Fruit fly (Drosophila melanogaster) whole organism, embryonic: ENCODE measurements around the gene CG13359.

Source experiments
- CG10274 ChIP-seq: fragments of 200-800 bp; sonication (Bioruptor generic); optimal IDR thresholded peaks from 3 replicates; lab custom pipeline; 2017; ENCODE audit warnings: missing biosample characterization, mild to moderate bottlenecking, missing genetic modification characterization
- CG12942 ChIP-seq: fragments of 200-800 bp; sonication (Bioruptor generic); optimal IDR thresholded peaks from 3 replicates; lab custom pipeline; 2016; ENCODE audit warnings: missing biosample characterization, missing genetic modification characterization
- CG15073 ChIP-seq: fragments of 200-800 bp; sonication (Bioruptor generic); optimal IDR thresholded peaks from 2 replicates; lab custom pipeline; 2016; ENCODE audit warnings: missing biosample characterization, missing genetic modification characterization
- CG16779 ChIP-seq: fragments of 200-800 bp; sonication (Bioruptor generic); IDR thresholded peaks from 2 replicates; pipeline ENCODE4 v1.3.6; 2022; ENCODE audit warnings: missing biosample characterization, missing genetic modification characterization
- CG17385 ChIP-seq: fragments of 200-800 bp; sonication (Bioruptor generic); optimal IDR thresholded peaks from 3 replicates; lab custom pipeline; 2018; ENCODE audit warnings: missing biosample characterization, mild to moderate bottlenecking, missing genetic modification characterization
- CG17829 ChIP-seq: fragments of 200-800 bp; optimal IDR thresholded peaks from 2 replicates; lab custom pipeline; 2019; ENCODE audit warnings: missing biosample characterization, mild to moderate bottlenecking, missing genetic modification characterization, moderate library complexity
- CG1792 ChIP-seq: fragments of 200-800 bp; sonication (Bioruptor generic); optimal IDR thresholded peaks from 2 replicates; lab custom pipeline; 2016; ENCODE audit warnings: missing biosample characterization, missing genetic modification characterization
- CG33213 ChIP-seq: fragments of 200-800 bp; sonication (Bioruptor generic); optimal IDR thresholded peaks from 3 replicates; lab custom pipeline; 2016; ENCODE audit warnings: missing biosample characterization, missing genetic modification characterization
- CG3407 ChIP-seq: fragments of 200-800 bp; sonication (Bioruptor generic); optimal IDR thresholded peaks from 2 replicates; lab custom pipeline; 2018; ENCODE audit warnings: missing biosample characterization, mild to moderate bottlenecking, missing genetic modification characterization
- CG4282 ChIP-seq: fragments of 200-800 bp; sonication (Bioruptor generic); optimal IDR thresholded peaks from 2 replicates; lab custom pipeline; 2016; ENCODE audit warnings: missing biosample characterization, missing genetic modification characterization
- CG4404 ChIP-seq: fragments of 200-800 bp; sonication (Bioruptor generic); IDR thresholded peaks from 2 replicates; pipeline ENCODE4 v1.3.6; 2022; ENCODE audit warnings: missing biosample characterization, missing genetic modification characterization
- CG4854 ChIP-seq: fragments of 200-800 bp; sonication (Bioruptor generic); optimal IDR thresholded peaks from 2 replicates; lab custom pipeline; 2016; ENCODE audit warnings: missing biosample characterization, missing genetic modification characterization, inconsistent platforms
- CG5953 ChIP-seq: fragments of 200-800 bp; sonication (Bioruptor generic); IDR thresholded peaks from 2 replicates; pipeline ENCODE4 v1.3.6; 2022; ENCODE audit warnings: missing biosample characterization, missing genetic modification characterization
- CG6854 ChIP-seq: fragments of 200-800 bp; sonication (Bioruptor generic); optimal IDR thresholded peaks from 3 replicates; lab custom pipeline; 2017; ENCODE audit warnings: missing biosample characterization, mild to moderate bottlenecking, missing genetic modification characterization
- CG7357 ChIP-seq: fragments of 200-800 bp; sonication (Bioruptor generic); IDR thresholded peaks from 3 replicates; pipeline ENCODE4 v1.3.6; 2022; ENCODE audit warnings: missing biosample characterization, missing genetic modification characterization
- CG7963 ChIP-seq: fragments of 200-800 bp; sonication (Bioruptor generic); IDR thresholded peaks from 3 replicates; pipeline ENCODE4 v1.3.6; 2022; ENCODE audit warnings: missing biosample characterization, missing genetic modification characterization; ENCODE audit not compliant: partially characterized antibody
- CG8359 ChIP-seq: fragments of 200-800 bp; sonication (Bioruptor generic); optimal IDR thresholded peaks from 2 replicates; lab custom pipeline; 2017; ENCODE audit warnings: missing biosample characterization, mild to moderate bottlenecking, missing genetic modification characterization, borderline replicate concordance
- CG8944 ChIP-seq: fragments of 200-800 bp; sonication (Bioruptor generic); optimal IDR thresholded peaks from 3 replicates; lab custom pipeline; 2016; ENCODE audit warnings: missing biosample characterization, missing genetic modification characterization
- CG9609 ChIP-seq: fragments of 200-800 bp; sonication (Bioruptor generic); optimal IDR thresholded peaks from 3 replicates; lab custom pipeline; 2016; ENCODE audit warnings: missing biosample characterization, missing genetic modification characterization
- CG9797 ChIP-seq: fragments of 200-800 bp; sonication (Bioruptor generic); optimal IDR thresholded peaks from 3 replicates; lab custom pipeline; 2018; ENCODE audit warnings: missing biosample characterization, mild to moderate bottlenecking, missing genetic modification characterization
- CG9876 ChIP-seq: fragments of 200-800 bp; sonication (Bioruptor generic); optimal IDR thresholded peaks from 2 replicates; lab custom pipeline; 2016; ENCODE audit warnings: missing biosample characterization, missing genetic modification characterization
- D ChIP-seq, 2 experiments: fragments of 200-800 bp in 1 of 2; fragments of >200 bp in 1 of 2; sonication (Bioruptor generic) in 1 of 2; optimal IDR thresholded peaks; 2 replicates in 1 of 2; 3 replicates in 1 of 2; lab custom pipeline; 2017; ENCODE audit warnings: mild to moderate bottlenecking in 1 of 2, missing biosample characterization in 1 of 2, missing genetic modification characterization in 1 of 2, missing genetic modification reagents in 1 of 2
- Ets97D ChIP-seq: fragments of 200-800 bp; sonication (Bioruptor generic); optimal IDR thresholded peaks from 3 replicates; lab custom pipeline; 2016; ENCODE audit warnings: missing biosample characterization, missing genetic modification characterization
- HLHmδ ChIP-seq: fragments of 200-800 bp; sonication (Bioruptor generic); optimal IDR thresholded peaks from 2 replicates; lab custom pipeline; 2018; ENCODE audit warnings: missing biosample characterization, mild to moderate bottlenecking, missing genetic modification characterization, moderate library complexity
- Hand ChIP-seq: fragments of 200-800 bp; sonication (Bioruptor generic); optimal IDR thresholded peaks from 2 replicates; lab custom pipeline; 2017; ENCODE audit warnings: mild to moderate bottlenecking, missing biosample characterization, missing genetic modification reagents, missing genetic modification characterization
- Nf-YC ChIP-seq: fragments of 200-800 bp; optimal IDR thresholded peaks from 3 replicates; lab custom pipeline; 2019; ENCODE audit warnings: missing biosample characterization, mild to moderate bottlenecking, missing genetic modification characterization, moderate library complexity
- Opbp ChIP-seq: fragments of 200-800 bp; sonication (Bioruptor generic); IDR thresholded peaks from 3 replicates; pipeline ENCODE4 v1.3.6; 2022; ENCODE audit warnings: missing biosample characterization, missing genetic modification characterization; ENCODE audit not compliant: partially characterized antibody
- Ptx1 ChIP-seq: fragments of 200-800 bp; sonication (Bioruptor generic); IDR thresholded peaks from 2 replicates; pipeline ENCODE4 v1.3.6; 2022; ENCODE audit warnings: missing biosample characterization, missing genetic modification characterization
- Rx ChIP-seq: fragments of 200-800 bp; sonication (Bioruptor generic); IDR thresholded peaks from 2 replicates; pipeline ENCODE4 v1.3.6; 2022; ENCODE audit warnings: missing biosample characterization, missing genetic modification characterization
- Scr ChIP-seq: fragments of 200-800 bp; sonication (Bioruptor generic); IDR thresholded peaks from 2 replicates; pipeline ENCODE4 v1.3.6; 2022; ENCODE audit warnings: missing biosample characterization, missing genetic modification characterization; ENCODE audit not compliant: partially characterized antibody
- Tbp ChIP-seq: fragments of >200 bp; optimal IDR thresholded peaks from 2 replicates; lab custom pipeline; 2018; ENCODE audit warnings: missing biosample characterization, missing genetic modification characterization
- ato ChIP-seq: fragments of 200-800 bp; sonication (Bioruptor generic); IDR thresholded peaks from 2 replicates; pipeline ENCODE4 v1.3.6; 2022; ENCODE audit warnings: missing biosample characterization, missing genetic modification characterization; ENCODE audit not compliant: partially characterized antibody
- br ChIP-seq: fragments of >200 bp; optimal IDR thresholded peaks from 2 replicates; lab custom pipeline; 2017
- cato ChIP-seq: fragments of 200-800 bp; sonication (Bioruptor generic); optimal IDR thresholded peaks from 2 replicates; lab custom pipeline; 2016; ENCODE audit warnings: missing biosample characterization, missing genetic modification characterization, borderline replicate concordance
- da ChIP-seq: fragments of 200-800 bp; sonication (Bioruptor generic); optimal IDR thresholded peaks from 2 replicates; lab custom pipeline; 2016; ENCODE audit warnings: missing biosample characterization, missing genetic modification characterization
- eyg ChIP-seq: fragments of 200-800 bp; sonication (Bioruptor generic); optimal IDR thresholded peaks from 3 replicates; lab custom pipeline; 2016; ENCODE audit warnings: missing biosample characterization, missing genetic modification characterization
- fd102C ChIP-seq: fragments of 200-800 bp; sonication (Bioruptor generic); optimal IDR thresholded peaks from 2 replicates; lab custom pipeline; 2018; ENCODE audit warnings: missing biosample characterization, mild to moderate bottlenecking, missing genetic modification characterization, moderate library complexity
- fu2 ChIP-seq: fragments of 200-800 bp; sonication (Bioruptor generic); optimal IDR thresholded peaks from 2 replicates; lab custom pipeline; 2016; ENCODE audit warnings: missing biosample characterization, missing genetic modification characterization
- ham ChIP-seq: fragments of 200-800 bp; sonication (Bioruptor generic); IDR thresholded peaks from 2 replicates; pipeline ENCODE4 v1.3.6; 2022; ENCODE audit warnings: missing biosample characterization, missing genetic modification characterization
- kah ChIP-seq: fragments of 200-800 bp; sonication (Bioruptor generic); optimal IDR thresholded peaks from 2 replicates; lab custom pipeline; 2018; ENCODE audit warnings: missing biosample characterization, mild to moderate bottlenecking, missing genetic modification characterization
- lab ChIP-seq: fragments of 200-800 bp; sonication (Bioruptor generic); optimal IDR thresholded peaks from 3 replicates; lab custom pipeline; 2017; ENCODE audit warnings: missing biosample characterization, missing genetic modification characterization, mild to moderate bottlenecking, moderate library complexity, missing genetic modification reagents
- maf-S ChIP-seq: fragments of 200-800 bp; sonication (Bioruptor generic); optimal IDR thresholded peaks from 2 replicates; lab custom pipeline; 2016; ENCODE audit warnings: missing biosample characterization, missing genetic modification characterization
- pum ChIP-seq: fragments of 200-800 bp; sonication (Bioruptor generic); optimal IDR thresholded peaks from 2 replicates; lab custom pipeline; 2016; ENCODE audit warnings: missing biosample characterization, missing genetic modification characterization
- stwl ChIP-seq: fragments of 200-800 bp; sonication (Bioruptor generic); optimal IDR thresholded peaks from 3 replicates; lab custom pipeline; 2018; ENCODE audit warnings: missing biosample characterization, mild to moderate bottlenecking, missing genetic modification characterization, moderate library complexity
- sug ChIP-seq: fragments of 200-800 bp; optimal IDR thresholded peaks from 2 replicates; lab custom pipeline; 2019; ENCODE audit warnings: missing biosample characterization, mild to moderate bottlenecking, missing genetic modification characterization, moderate library complexity
- trh ChIP-seq: fragments of 200-800 bp; sonication (Bioruptor generic); optimal IDR thresholded peaks from 2 replicates; lab custom pipeline; 2016; ENCODE audit warnings: missing biosample characterization, missing genetic modification characterization
- wek ChIP-seq: fragments of 200-800 bp; sonication (Bioruptor generic); optimal IDR thresholded peaks from 3 replicates; lab custom pipeline; 2018; ENCODE audit warnings: missing biosample characterization, mild to moderate bottlenecking, missing genetic modification characterization, moderate library complexity
- wor ChIP-seq: fragments of 200-800 bp; sonication (Bioruptor generic); IDR thresholded peaks from 2 replicates; pipeline ENCODE4 v1.3.6; 2022; ENCODE audit warnings: missing biosample characterization, missing genetic modification characterization
- zen2 ChIP-seq: fragments of 200-800 bp; sonication (Bioruptor generic); IDR thresholded peaks from 3 replicates; pipeline ENCODE4 v1.3.6; 2022; ENCODE audit warnings: missing biosample characterization, missing genetic modification characterization; ENCODE audit not compliant: partially characterized antibody

CG13359 gene

DNA sequence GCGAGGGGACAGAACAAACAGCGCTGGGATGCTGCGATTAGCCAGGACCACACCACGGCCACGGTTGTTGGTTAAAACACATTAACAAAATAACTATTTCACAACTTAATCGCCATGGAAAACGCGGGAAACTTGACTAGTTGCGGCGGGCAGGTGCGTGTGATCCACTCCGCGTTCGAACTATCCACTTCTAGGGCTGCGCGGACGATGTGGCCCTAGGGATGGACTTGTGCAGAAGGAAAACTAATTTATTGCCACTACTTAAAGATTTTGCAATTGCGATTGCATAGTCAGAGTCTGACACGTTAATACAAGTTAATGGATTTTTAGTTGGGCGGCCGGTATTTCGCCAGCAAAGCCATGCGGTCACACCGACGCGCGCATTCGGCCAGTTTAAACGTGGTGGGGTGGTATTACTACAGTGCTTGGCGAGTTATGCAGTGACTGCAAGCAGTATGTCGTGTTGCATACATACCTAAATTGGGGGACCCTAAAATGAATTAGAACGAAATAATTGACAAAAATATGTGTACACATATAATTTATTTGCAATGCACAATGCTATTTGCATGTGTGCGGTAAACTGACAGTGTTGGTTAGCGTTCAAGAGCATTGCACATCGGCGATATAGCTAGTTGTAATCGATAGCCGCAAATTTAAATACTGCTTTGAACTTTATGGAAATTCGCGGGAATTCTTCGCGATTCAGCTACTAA lies 2.0 kb downstream of the CG13359 start, which contains the start of gene Rbf (continued):
- TF ChIP-seq zen2: peak; percentile 46; the same call in 1 of the 3 replicates
- no peak for TF ChIP-seq CG17829 (tag; lab: Kevin White, UChicago)
- no peak for TF ChIP-seq CG10274 (GFP tag; lab: Kevin White, UChicago)
- no peak for TF ChIP-seq CG1792 (GFP tag; lab: Kevin White, UChicago)
- TF ChIP-seq HLHmδ: no peak
- TF ChIP-seq ato (GFP tag; lab: Robert Waterston, UW): no peak
- peak; percentile 43 for TF ChIP-seq stwl (tag; lab: Kevin White, UChicago)
- no peak for TF ChIP-seq maf-S (GFP tag; lab: Kevin White, UChicago)
- TF ChIP-seq CG16779 (GFP tag; lab: Robert Waterston, UW): no peak
- TF ChIP-seq CG8359 (GFP tag; lab: Kevin White, UChicago): no peak
- TF ChIP-seq pum (GFP tag; lab: Kevin White, UChicago): no peak
- TF ChIP-seq CG7357: no peak
- no peak for TF ChIP-seq CG17385 (GFP tag; lab: Kevin White, UChicago)
- TF ChIP-seq CG3407 (GFP tag; lab: Kevin White, UChicago): no peak
- peak; percentile 41 for TF ChIP-seq Ets97D
- TF ChIP-seq Scr (GFP tag; lab: Robert Waterston, UW): peak; percentile 66
- TF ChIP-seq fu2 (GFP tag; lab: Kevin White, UChicago): no peak
- TF ChIP-seq CG6854 (GFP tag; lab: Kevin White, UChicago): no peak
- no peak for TF ChIP-seq wek (GFP tag; lab: Kevin White, UChicago)

DNA sequence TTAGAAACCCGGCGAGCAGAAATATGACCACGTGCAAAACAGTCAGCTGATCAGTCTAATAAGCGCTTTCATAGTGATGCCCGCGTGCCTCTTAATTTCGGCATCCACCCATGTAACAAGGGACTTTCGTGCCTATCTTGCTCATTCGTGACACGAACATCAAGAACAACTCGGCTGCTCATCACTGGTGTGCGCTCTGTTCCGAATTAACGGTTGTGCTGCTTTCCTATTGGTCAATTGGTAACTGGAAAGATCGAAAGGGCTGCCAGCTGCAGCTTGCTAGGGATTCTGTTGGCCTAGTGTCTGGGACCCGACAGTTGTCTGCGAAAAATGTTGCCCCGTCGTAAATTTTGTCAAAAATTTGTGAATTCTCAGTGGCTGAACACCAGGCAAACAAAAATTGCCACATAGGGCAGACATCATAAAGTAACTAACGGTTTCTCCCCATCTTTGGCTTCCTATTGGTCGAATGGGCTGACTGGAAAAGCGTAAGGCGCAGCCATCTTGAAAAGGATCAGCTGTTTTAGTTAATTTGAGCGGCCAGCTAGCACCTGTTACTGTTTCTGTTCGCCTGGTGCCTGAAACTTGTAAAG lies 6.8 kb downstream of the CG13359 start:
- TF ChIP-seq cato (GFP tag; lab: Kevin White, UChicago): no peak
- peak; percentile 92 for TF ChIP-seq CG7963 (GFP tag; lab: Robert Waterston, UW)
- peak; percentile 98 for TF ChIP-seq CG33213 (GFP tag; lab: Kevin White, UChicago)
- no peak for TF ChIP-seq Hand (GFP tag; lab: Kevin White, UChicago)
- TF ChIP-seq lab (GFP tag; lab: Kevin White, UChicago): no peak
- TF ChIP-seq fd102C (GFP tag; lab: Kevin White, UChicago): no peak
- no peak for TF ChIP-seq CG4282
- no peak for TF ChIP-seq da (GFP tag; lab: Kevin White, UChicago)
- peak; percentile 99 for TF ChIP-seq Nf-YC
- TF ChIP-seq ham (GFP tag; lab: Robert Waterston, UW): no peak
- TF ChIP-seq CG12942 (GFP tag; lab: Kevin White, UChicago): no peak
- no peak for TF ChIP-seq wor
- no peak for TF ChIP-seq CG9797
- TF ChIP-seq Ptx1 (GFP tag; lab: Robert Waterston, UW): no peak
- TF ChIP-seq Tbp (GFP tag; lab: Kevin White, UChicago): no peak
- peak; percentile 41 for TF ChIP-seq sug
- no peak for TF ChIP-seq eyg (GFP tag; lab: Kevin White, UChicago)
- TF ChIP-seq Opbp (GFP tag; lab: Robert Waterston, UW): peak; percentile 94
- TF ChIP-seq trh (GFP tag; lab: Kevin White, UChicago): no peak
- TF ChIP-seq CG4404 (GFP tag; lab: Robert Waterston, UW): no peak
- no peak for TF ChIP-seq CG9609 (GFP tag; lab: Kevin White, UChicago)
- TF ChIP-seq CG4854: no peak
- peak; percentile 33 for TF ChIP-seq kah (GFP tag; lab: Kevin White, UChicago)
- TF ChIP-seq br (lab: Kevin White, UChicago): no peak
- TF ChIP-seq CG8944: no peak
- no peak for TF ChIP-seq CG15073 (GFP tag; lab: Kevin White, UChicago)
- no peak for TF ChIP-seq CG9876 (GFP tag; lab: Kevin White, UChicago)
- TF ChIP-seq CG5953 (GFP tag; lab: Robert Waterston, UW): no peak
- TF ChIP-seq Rx: no peak
- no peak for TF ChIP-seq D (optimal IDR thresholded peaks at IDR 0.05; lab: Kevin White, UChicago)
- no peak for TF ChIP-seq D (GFP tag; optimal IDR thresholded peaks at IDR 0.05; lab: Kevin White, UChicago)
